Fruit fly (Drosophila melanogaster) S2 (cell line): ENCODE data around the gene CG7168.
A peak's percentile ranks its signal among the peaks of the same experiment; 100 is the strongest.

Experiments used
- CG8478 ChIP-seq: fragments of >200 bp; optimal IDR thresholded peaks from 2 replicates; lab custom pipeline; 2018
- CTCF ChIP-seq, 2 experiments: fragments of >200 bp; optimal IDR thresholded peaks; 2 replicates each; lab custom pipeline; 2018

The CG7168 gene

DNA sequence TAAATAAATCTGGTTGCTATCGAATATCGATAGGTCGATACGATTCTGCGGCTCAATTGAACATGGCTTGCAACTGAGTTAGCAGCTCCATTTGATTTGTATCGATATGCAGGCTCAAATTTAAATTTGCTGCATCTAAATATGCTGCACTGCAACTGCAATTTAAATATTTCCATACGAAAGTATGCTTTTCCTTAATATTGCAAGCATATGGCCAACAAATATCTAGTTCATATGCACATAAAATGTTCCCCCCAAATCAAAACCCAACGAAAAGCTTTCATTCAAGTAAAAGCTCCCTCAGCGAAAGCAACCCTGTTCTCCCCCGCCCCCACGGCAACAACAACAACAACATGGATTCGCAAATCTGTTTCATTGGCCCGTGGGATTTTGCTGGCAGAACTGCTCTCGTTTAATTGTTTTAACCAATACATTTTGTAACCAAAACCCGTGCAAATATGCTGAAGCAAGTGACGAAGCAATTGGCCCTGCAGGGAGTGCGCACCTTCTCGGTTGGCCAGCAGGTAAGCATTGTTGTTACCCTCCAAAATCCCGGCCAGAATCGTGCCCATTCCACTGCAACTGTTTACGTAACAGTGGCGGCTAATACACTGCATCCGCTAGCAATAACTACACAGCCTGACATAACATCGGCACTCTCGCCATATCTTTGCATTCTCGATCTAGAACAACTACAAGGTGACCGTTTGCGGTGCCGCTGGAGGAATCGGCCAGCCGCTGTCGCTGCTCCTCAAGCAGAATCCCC lies at the start of gene CG7168, which contains the start of gene Mdh2:
CG7168 (minus strand) TSS at position 40 of the 766 bp plus-strand sequence.
Mdh2 (plus strand) TSS at position 354 of the 766 bp plus-strand sequence.
- TF ChIP-seq CG8478 (no peak), CTCF (optimal IDR thresholded peaks at IDR 0.05; lab: Kevin White, UChicago) (no peak)

DNA sequence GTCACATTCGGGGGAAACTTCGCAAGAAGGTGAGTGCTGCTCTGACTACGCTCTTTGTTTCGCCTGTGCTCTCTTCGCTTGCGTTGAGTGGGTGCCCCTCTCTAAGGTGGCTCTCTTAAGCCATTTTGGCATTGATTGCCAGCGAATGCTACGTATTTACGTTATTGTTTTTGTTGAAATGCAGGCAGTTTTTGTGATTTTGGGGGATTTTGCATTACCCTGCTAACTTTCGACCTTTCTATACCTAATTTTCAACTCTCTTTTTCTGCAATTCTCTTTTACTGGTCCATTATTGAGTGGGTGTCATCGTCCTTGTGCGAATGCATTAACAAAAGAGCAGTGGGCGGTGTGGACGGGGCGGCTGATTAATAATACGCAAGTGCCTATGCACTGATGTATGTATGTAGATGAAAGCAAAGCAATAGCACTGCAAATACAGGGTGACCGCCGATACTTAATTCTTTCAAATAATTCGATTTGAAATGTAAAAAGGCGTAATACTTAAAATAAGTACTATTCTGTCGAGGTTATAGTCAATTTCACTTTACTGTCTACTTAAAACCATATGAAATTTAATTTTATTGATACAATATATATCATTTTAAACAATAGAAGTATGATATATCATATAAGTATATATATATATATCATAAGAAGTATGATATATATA lies 49.4 kb upstream of the CG7168 start:
- TF ChIP-seq CG8478 = no peak
- no peak for TF ChIP-seq CTCF (optimal IDR thresholded peaks at IDR 0.05; lab: Kevin White, UChicago)

DNA sequence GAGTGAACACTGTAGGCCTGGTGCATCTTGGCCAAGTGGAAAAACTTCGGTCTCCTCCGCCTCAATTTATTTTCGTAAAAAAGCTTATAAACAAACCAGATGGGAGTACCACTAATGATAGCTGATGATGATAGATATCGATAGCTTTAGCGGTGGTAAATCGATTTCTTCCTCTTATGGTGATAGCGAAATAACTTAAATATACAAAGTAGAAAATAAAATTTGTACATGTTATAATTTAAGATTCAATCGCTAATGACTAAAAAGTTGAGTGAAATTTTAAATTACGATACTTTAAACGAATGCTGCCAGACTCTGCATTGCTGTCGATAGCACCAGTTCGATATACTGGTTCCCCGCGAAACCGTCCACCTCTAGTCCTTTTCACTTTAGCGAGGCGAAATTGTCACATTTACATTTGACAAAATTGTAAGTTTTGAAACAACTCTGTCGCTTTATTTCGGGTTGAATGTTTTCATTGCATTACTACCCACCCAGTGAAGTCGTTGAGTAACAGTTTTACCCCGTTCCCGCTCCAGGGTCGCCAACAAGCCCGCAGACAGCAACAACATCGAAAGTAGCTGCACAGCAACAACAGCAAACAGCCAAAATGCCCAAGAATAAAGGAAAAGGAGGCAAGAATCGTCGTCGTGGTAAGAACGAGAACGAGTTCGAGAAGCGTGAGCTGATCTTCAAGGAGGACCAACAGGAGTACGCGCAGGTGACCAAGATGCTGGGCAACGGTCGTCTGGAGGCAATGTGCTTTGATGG lies 48.6 kb upstream of the CG7168 start, which contains the start of the genes Vps39 and eIF1A:
Vps39 (minus strand) TSS at position 119 of the 771 bp plus-strand sequence.
eIF1A (plus strand) TSS at position 338 of the 771 bp plus-strand sequence.
- TF ChIP-seq CG8478 (no peak), CTCF (optimal IDR thresholded peaks at IDR 0.05; lab: Kevin White, UChicago) (no peak)

DNA sequence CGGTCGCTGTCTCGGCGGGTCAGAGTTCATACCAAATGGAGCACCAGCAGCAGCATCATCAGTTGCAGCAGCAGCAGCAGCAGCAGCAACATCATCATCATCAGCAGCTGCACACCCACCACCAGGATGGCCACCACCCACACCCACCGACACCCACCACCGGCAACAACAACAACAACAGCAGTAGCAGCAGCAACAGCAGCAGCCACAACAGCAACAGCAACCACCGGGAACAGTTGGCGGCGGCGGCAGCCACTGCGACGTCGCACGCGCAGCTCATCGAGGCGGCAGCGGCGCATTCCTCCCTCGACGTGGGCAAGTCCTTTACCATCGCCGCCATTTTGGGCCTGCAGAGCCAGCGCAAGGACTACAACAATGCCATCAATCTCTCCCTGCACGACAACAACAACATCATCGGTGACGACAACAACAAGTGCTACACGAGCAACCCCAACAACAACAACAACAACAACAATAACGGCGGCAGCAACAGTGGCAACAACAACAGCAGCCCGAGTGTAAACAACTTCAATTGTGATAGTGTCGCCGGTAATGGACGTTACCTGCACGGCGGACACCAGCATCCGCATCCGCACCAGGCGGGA lies 44.0 kb upstream of the CG7168 start:
- TF ChIP-seq CTCF (optimal IDR thresholded peaks at IDR 0.05; lab: Kevin White, UChicago) = no peak
- no peak for TF ChIP-seq CG8478

DNA sequence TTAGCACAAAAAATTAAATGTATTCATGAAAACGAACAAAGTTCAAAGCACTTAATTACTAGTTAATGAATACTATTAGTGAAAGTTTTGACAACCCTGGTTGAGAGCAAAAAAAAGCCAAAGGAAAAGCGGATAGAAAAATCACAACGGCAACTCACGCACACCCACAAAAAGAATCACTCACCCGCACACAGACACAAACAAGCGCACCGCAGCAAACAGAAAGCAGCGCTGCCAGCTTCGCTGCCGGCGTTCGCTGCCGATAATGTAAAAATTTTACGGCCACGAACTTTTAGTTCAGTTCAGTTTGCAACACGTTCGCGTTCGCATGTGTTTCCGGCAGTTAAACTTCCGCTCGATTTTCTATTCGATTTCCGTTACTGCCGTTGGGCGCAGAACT lies 41.6 kb upstream of the CG7168 start, which contains the start of gene CG18599:
CG18599 (plus strand) TSS at position 301 of the 400 bp plus-strand sequence.
- TF ChIP-seq CG8478 (no peak), CTCF (optimal IDR thresholded peaks at IDR 0.05; lab: Kevin White, UChicago) (no peak)

DNA sequence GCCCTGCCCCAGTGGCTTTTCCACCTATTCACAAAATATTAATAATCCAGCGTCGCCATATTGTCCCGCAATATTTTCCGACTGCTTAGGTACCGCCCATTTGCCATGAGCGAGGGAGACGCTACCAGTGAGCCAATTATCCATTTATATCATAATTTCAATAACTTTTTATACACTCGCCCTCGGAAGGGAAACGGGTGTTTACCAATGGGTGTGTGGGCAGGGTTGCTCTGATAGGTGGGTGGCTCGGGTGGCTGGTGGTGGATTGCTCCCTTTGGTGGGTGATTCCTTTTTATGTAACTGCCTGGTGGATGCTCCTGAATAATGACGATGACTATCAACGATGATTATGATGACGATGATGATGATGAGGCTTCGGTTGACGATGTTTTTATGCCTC lies 40.8 kb upstream of the CG7168 start:
- TF ChIP-seq CG8478 = no peak
- no peak for TF ChIP-seq CTCF (optimal IDR thresholded peaks at IDR 0.05; lab: Kevin White, UChicago)

DNA sequence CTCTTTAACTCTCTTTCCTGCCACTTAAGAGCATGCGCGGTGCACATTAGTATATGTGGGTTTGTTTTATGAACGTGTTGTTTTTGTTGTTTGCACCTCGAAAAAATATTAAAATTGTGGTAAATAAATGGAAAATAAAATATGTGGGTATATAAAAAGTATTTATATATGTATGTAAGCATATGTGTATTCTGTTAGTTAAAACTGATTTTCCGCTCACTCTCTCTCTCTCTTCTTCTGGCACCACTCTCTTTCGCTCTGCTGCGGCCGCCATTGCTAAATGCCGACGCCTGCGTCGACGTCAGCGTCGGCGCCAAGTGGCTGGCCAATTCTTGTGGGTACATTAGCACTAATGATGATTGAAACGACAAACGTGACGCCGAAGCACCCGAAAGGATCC lies 39.4 kb upstream of the CG7168 start:
- TF ChIP-seq CG8478 (no peak), CTCF (optimal IDR thresholded peaks at IDR 0.05; lab: Kevin White, UChicago) (no peak)

DNA sequence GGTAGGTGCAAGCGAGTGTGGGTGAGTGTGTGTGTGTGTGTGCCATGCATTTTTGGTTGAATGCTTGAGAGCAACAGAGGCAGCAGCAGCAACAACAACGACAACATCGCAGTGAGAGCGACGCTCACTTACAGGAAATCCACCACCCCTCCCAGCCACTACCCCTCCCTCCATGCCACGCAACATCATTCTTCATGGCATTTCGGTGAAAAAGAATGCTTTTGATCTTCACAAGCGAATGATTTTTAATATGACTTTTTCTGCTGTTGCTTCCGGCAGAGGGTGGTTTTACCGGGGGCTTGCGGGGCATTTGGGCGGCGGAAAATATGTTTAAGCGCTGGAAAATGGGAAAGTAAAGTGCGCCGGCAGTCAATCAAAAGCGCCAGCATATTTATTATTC lies 35.7 kb upstream of the CG7168 start:
- TF ChIP-seq CG8478 (no peak), CTCF (optimal IDR thresholded peaks at IDR 0.05; lab: Kevin White, UChicago) (no peak)

DNA sequence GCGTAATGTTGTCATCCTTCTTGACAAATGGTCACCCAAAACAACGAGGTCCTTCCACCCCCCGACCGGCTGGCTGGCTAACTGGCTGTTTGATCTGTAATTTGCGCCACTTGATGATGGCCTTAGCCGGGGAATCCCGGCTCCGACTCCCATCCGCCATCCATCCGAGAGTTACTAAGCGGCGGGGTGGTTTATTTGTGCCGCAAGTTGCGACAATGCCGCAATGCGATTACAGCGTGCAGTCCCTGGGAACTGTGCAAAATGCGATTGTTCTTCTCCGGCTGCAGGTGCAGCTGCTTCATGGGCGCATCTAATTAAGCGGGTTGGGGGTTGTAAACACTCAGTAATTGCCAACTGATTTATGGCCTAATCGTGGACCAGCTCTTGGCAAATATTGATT lies 34.1 kb upstream of the CG7168 start:
- no peak for TF ChIP-seq CTCF (optimal IDR thresholded peaks at IDR 0.05; lab: Kevin White, UChicago)
- TF ChIP-seq CG8478 = no peak

DNA sequence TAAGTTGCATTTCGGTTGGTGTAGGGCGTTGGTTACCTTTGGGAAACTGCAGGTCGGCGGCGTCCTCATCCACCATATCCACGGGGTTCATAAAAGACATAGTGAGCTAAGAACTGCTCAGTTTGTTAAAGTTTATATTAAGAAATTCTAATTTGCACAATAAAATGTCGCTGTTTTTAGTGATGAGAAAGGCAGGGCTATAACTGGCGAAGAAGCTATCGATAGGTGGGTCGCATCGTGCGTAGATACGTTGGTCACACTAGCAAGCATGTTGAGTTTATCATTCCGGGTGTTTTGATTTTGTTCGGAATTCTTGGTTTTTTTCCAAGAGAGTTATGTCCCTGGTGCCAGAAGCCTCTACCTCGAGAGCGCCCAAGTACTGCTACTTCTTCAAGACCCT lies 29.4 kb upstream of the CG7168 start, which contains the start of the genes Ada2a, Polr2D, Tgs1 and moi:
Ada2a (minus strand) TSS at position 207 of the 400 bp plus-strand sequence.
Polr2D (minus strand) TSS at position 207 of the 400 bp plus-strand sequence.
Tgs1 (plus strand) TSS at position 250 of the 400 bp plus-strand sequence.
moi (plus strand) TSS at position 250 of the 400 bp plus-strand sequence.
- peak; percentile 1 to 28 for TF ChIP-seq CTCF (optimal IDR thresholded peaks at IDR 0.05; lab: Kevin White, UChicago)
- TF ChIP-seq CG8478 = no peak

DNA sequence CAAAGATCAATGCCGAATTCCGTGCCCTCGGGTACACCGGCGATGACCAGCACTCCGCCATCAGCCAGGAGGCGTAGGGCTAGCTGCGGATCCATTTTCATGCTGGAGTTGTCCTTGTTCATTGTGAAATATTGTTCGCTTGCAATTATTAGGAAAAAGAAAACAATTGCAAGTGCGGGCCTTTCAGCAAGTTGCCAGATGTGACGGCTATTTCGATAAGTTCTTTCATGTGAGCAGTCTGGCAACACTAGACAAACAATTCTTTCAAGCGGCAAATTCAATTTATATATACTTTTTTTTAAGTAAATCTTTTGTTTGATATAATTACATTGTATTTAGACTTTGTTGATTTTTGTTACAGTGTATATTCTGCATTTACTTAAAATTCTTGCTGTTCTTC lies 26.7 kb upstream of the CG7168 start, which contains the start of gene CG12320:
CG12320 (minus strand) TSS at position 157 of the 400 bp plus-strand sequence.
- no peak for TF ChIP-seq CG8478
- TF ChIP-seq CTCF (optimal IDR thresholded peaks at IDR 0.05; lab: Kevin White, UChicago) = peak in 1 of 2 experiments; percentile 8

DNA sequence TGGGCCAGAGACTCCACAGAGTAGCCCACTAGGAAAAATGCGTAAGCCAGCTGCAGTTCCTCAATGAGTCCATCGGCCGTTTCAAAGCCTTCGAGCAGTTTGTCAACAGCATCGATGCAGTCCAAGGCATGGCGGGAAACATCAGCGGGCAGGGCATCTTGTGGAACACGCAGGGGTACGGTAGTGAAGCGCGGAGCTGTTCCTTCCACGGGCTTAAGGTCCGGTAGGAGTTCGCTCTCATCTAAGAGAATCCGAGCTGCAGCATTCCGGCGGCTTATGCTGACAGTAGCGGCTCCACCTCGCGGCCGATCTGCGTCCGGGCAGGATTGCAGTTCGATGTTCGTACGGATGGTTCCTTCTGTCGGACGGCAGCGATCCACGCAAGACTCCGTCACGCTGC lies 26.0 kb upstream of the CG7168 start:
- no peak for TF ChIP-seq CG8478

DNA sequence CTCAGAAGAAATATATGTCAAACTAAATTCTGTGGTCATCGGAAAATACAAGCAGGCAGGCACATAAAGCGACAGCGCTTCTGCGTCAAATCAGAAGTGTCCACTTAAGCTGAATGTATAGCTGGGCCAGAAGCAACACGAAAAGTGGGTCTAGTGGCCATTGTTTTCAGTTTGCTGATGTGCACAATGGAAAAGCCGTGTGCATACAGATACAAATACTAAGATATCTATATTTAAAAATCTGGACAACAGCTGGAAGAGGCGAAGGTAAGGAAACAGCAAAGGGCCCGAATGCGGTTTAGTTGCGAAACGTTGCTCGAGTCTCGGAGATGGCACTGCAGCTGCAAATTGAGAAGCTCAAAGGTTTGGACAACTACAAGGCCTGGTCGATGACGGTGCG lies 24.9 kb upstream of the CG7168 start, which contains the start of gene CG18598:
CG18598 (plus strand) TSS at position 301 of the 400 bp plus-strand sequence.
- TF ChIP-seq CTCF (optimal IDR thresholded peaks at IDR 0.05; lab: Kevin White, UChicago) = no peak
- no peak for TF ChIP-seq CG8478

DNA sequence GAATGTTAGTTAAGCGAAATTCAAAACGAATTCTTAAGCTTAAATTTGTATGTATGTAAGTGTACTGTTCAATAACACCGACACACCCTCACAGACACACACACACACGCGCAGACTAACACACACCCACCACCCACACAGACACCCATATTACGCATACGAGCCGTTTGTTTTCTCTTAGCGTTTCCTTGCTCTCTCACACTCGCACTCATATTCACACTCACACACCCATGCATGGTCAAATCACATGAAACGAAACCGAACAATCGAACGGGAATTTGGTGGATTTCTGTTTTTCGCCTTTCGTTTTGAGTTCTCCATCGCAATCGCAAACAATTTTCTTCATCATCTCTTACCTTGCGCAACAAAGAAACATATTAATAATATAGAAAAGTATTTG lies 23.4 kb upstream of the CG7168 start:
- no peak for TF ChIP-seq CTCF (optimal IDR thresholded peaks at IDR 0.05; lab: Kevin White, UChicago)
- TF ChIP-seq CG8478 = no peak
